Fruit fly (Drosophila melanogaster): Measurements from ENCODE around the gene Srp54.

Gene Srp54

dm6 chr2L:9911783-9912182 is 928 bp upstream of the Srp54 start (continued):
- TF ChIP-seq CG3995 (GFP tag; optimal IDR thresholded peaks at IDR 0.05) (peak; percentile 88), hbn (GFP tag; IDR thresholded peaks at IDR 0.05; ENCODE audit: partially characterized antibody) (no peak), nom (GFP tag; optimal IDR thresholded peaks at IDR 0.05) (no peak), insv (GFP tag; optimal IDR thresholded peaks at IDR 0.05) (no peak), exex (tag; optimal IDR thresholded peaks at IDR 0.05) (no peak), salm (tag; optimal IDR thresholded peaks at IDR 0.05) (no peak), sens (GFP tag) (peak; percentile 53), CG13287 (GFP tag; IDR thresholded peaks at IDR 0.05; ENCODE audit: partially characterized antibody) (peak; percentile 27; the same call in 1 of the 2 replicates), CG12071 (GFP tag; optimal IDR thresholded peaks at IDR 0.05) (no peak), CG10147 (GFP tag; optimal IDR thresholded peaks at IDR 0.05) (no peak), pb (GFP tag; optimal IDR thresholded peaks at IDR 0.05) (no peak), CG7357 (GFP tag; IDR thresholded peaks at IDR 0.05) (no peak), ems (GFP tag; optimal IDR thresholded peaks at IDR 0.05) (peak; percentile 9), yki (optimal IDR thresholded peaks at IDR 0.05) (no peak), zen2 (GFP tag; IDR thresholded peaks at IDR 0.05; ENCODE audit: partially characterized antibody) (no peak), Awh (GFP tag; IDR thresholded peaks at IDR 0.05) (no peak), br (optimal IDR thresholded peaks at IDR 0.05) (no peak), fru (optimal IDR thresholded peaks at IDR 0.05) (no peak), CG10543 (GFP tag; optimal IDR thresholded peaks at IDR 0.05) (no peak), CG17361 (GFP tag; IDR thresholded peaks at IDR 0.05) (no peak), B-H1 (GFP tag; IDR thresholded peaks at IDR 0.05) (no peak), Scr (GFP tag; IDR thresholded peaks at IDR 0.05; ENCODE audit: partially characterized antibody) (no peak), sqz (GFP tag; optimal IDR thresholded peaks at IDR 0.05) (no peak), CG11560 (tag; IDR thresholded peaks at IDR 0.05) (no peak), sc (optimal IDR thresholded peaks at IDR 0.05) (no peak), sc (GFP tag; optimal IDR thresholded peaks at IDR 0.05) (no peak), Hr51 (GFP tag; optimal IDR thresholded peaks at IDR 0.05) (no peak), E2f2 (GFP tag; IDR thresholded peaks at IDR 0.05) (no peak; the same call in 1 of the 2 replicates), danr (GFP tag; IDR thresholded peaks at IDR 0.05) (peak; percentile 40; the same call in 1 of the 2 replicates), CG11398 (GFP tag; optimal IDR thresholded peaks at IDR 0.05) (no peak), Sox100B (GFP tag; optimal IDR thresholded peaks at IDR 0.05) (no peak), bab2 (GFP tag; optimal IDR thresholded peaks at IDR 0.05) (no peak), mirr (GFP tag; optimal IDR thresholded peaks at IDR 0.05) (no peak), NC2β (GFP tag; optimal IDR thresholded peaks at IDR 0.05) (no peak), Trl (optimal IDR thresholded peaks at IDR 0.05) (no peak), Trl (GFP tag; optimal IDR thresholded peaks at IDR 0.05) (peak; percentile 38), CG1647 (GFP tag; optimal IDR thresholded peaks at IDR 0.05) (no peak), Side (GFP tag; optimal IDR thresholded peaks at IDR 0.05) (peak; percentile 55), Optix (GFP tag; IDR thresholded peaks at IDR 0.05) (peak; percentile 24; the same call in 1 of the 3 replicates), CG18476 (GFP tag; optimal IDR thresholded peaks at IDR 0.05) (no peak), Ets97D (GFP tag; optimal IDR thresholded peaks at IDR 0.05) (no peak), da (GFP tag; optimal IDR thresholded peaks at IDR 0.05) (no peak), prd (optimal IDR thresholded peaks at IDR 0.05) (no peak), prd (GFP tag; IDR thresholded peaks at IDR 0.05) (0 out of 3 replicates have a peak, but pooled peaks have one; percentile 13), CG10274 (GFP tag; optimal IDR thresholded peaks at IDR 0.05) (no peak), abd-A (tag; optimal IDR thresholded peaks at IDR 0.05) (no peak), tna (GFP tag; IDR thresholded peaks at IDR 0.05; ENCODE audit: partially characterized antibody) (no peak), CG32767 (GFP tag; IDR thresholded peaks at IDR 0.05) (no peak), Oli (tag; optimal IDR thresholded peaks at IDR 0.05) (no peak), emc (GFP tag; optimal IDR thresholded peaks at IDR 0.05) (no peak), gem (tag; optimal IDR thresholded peaks at IDR 0.05) (peak; percentile 10), Dek (tag; optimal IDR thresholded peaks at IDR 0.05) (no peak), hkb (optimal IDR thresholded peaks at IDR 0.05) (no peak), hkb (GFP tag; IDR thresholded peaks at IDR 0.05) (peak; percentile 69)

Data from whole organism, embryonic.